Fruit fly (Drosophila melanogaster) whole organism, wandering third instar larva: ENCODE results near the gene CG7378.

Experiments used
- CG32264 ChIP-seq: fragments of 200-800 bp; sonication (Bioruptor generic); optimal IDR thresholded peaks from 2 replicates; lab custom pipeline; 2016; ENCODE audit warnings: missing biosample characterization, missing genetic modification characterization
- Hr78 ChIP-seq: fragments of >200 bp; optimal IDR thresholded peaks from 2 replicates; lab custom pipeline; 2017; ENCODE audit warnings: missing biosample characterization, missing genetic modification characterization
- br ChIP-seq: fragments of 200-800 bp; sonication (Bioruptor generic); optimal IDR thresholded peaks from 2 replicates; lab custom pipeline; 2016; ENCODE audit warnings: missing biosample characterization, missing genetic modification characterization
- foxo ChIP-seq, 2 experiments: fragments of 200-800 bp; sonication (Bioruptor generic); optimal IDR thresholded peaks; 2 replicates in 1 of 2; 3 replicates in 1 of 2; lab custom pipeline; 2016 to 2017; ENCODE audit warnings: missing biosample characterization in 2 of 2, missing genetic modification characterization in 2 of 2
- jim ChIP-seq: fragments of 175-275, 200-325 bp; sonication (Bioruptor generic); optimal IDR thresholded peaks from 2 replicates; lab custom pipeline; 2016; ENCODE audit warnings: missing biosample characterization, mild to moderate bottlenecking, missing genetic modification characterization
- pan ChIP-seq: fragments of >200 bp; optimal IDR thresholded peaks from 2 replicates; lab custom pipeline; 2017
- psq ChIP-seq: fragments of 200-800 bp; sonication (Bioruptor generic); optimal IDR thresholded peaks from 3 replicates; lab custom pipeline; 2017; ENCODE audit warnings: missing biosample characterization, mild to moderate bottlenecking, missing genetic modification characterization, moderate library complexity

- no peak for TF ChIP-seq jim (GFP tag; lab: Kevin White, UChicago)
- TF ChIP-seq Hr78 (GFP tag; lab: Kevin White, UChicago) = no peak
- TF ChIP-seq br = no peak
- no peak for TF ChIP-seq foxo (GFP tag; optimal IDR thresholded peaks at IDR 0.05; lab: Kevin White, UChicago)
- TF ChIP-seq CG32264 = no peak
- TF ChIP-seq psq (GFP tag; lab: Kevin White, UChicago) = no peak
- TF ChIP-seq pan (lab: Kevin White, UChicago) = no peak
These were observed 34.6 kb downstream of the CG7378 start for dm6 chrX:18934859-18935258.
